Fruit fly (Drosophila melanogaster) Kc167 (cell line): ENCODE measurements around the gene AdipoR.

ENCODE experiments used
- Myc ChIP-seq: fragments of >200 bp; optimal IDR thresholded peaks from 2 replicates; lab custom pipeline; 2017; ENCODE audit warnings: missing external identifiers
- Sin3A ChIP-seq: fragments of >200 bp; optimal IDR thresholded peaks from 2 replicates; lab custom pipeline; 2018; ENCODE audit warnings: missing external identifiers
- h ChIP-seq: fragments of >200 bp; optimal IDR thresholded peaks from 3 replicates; lab custom pipeline; 2018; ENCODE audit warnings: missing external identifiers
- insv ChIP-seq: fragments of >200 bp; optimal IDR thresholded peaks from 3 replicates; lab custom pipeline; 2018; ENCODE audit warnings: missing external identifiers
- psq ChIP-seq: fragments of >200 bp; optimal IDR thresholded peaks from 2 replicates; lab custom pipeline; 2017; ENCODE audit warnings: missing external identifiers
- ttk ChIP-seq: sonication (Bioruptor generic); optimal IDR thresholded peaks from 2 replicates; lab custom pipeline; 2017; ENCODE audit warnings: missing external identifiers

dm6 chr3R:22525073-22525413, 22.6 kb downstream of the AdipoR start:
- TF ChIP-seq psq (lab: Kevin White, UChicago): no peak
- no peak for TF ChIP-seq h (lab: Kevin White, UChicago)
- no peak for TF ChIP-seq insv (lab: Kevin White, UChicago)
- TF ChIP-seq Sin3A: no peak
- no peak for TF ChIP-seq Myc (lab: Kevin White, UChicago)
- no peak for TF ChIP-seq ttk
